Worm (Caenorhabditis elegans) whole organism, L1 larva: ENCODE measurements around the gene lelo-3.

Experiments
- dpl-1 ChIP-seq, 3 experiments: fragments of 150-350 bp in 2 of 3; sonication (generic microtip) in 1 of 3; optimal IDR thresholded peaks; 2 replicates each; lab custom pipeline; 2014 to 2017; ENCODE audit warnings: missing biosample characterization in 3 of 3, missing genetic modification characterization in 3 of 3, missing genetic modification reagents in 3 of 3
- hlh-4 ChIP-seq: sonication (generic microtip); optimal IDR thresholded peaks from 2 replicates; lab custom pipeline; 2016; ENCODE audit warnings: mild to moderate bottlenecking, missing genetic modification characterization, missing compliant biosample characterization
- lin-13 ChIP-seq: fragments of 150-350 bp; optimal IDR thresholded peaks from 2 replicates; lab custom pipeline; 2014; ENCODE audit warnings: missing biosample characterization, missing genetic modification reagents, missing genetic modification characterization
- nhr-76 ChIP-seq: sonication (generic microtip); optimal IDR thresholded peaks from 2 replicates; lab custom pipeline; 2017; ENCODE audit warnings: missing biosample characterization, missing genetic modification characterization
- skn-1 ChIP-seq: fragments of 150-350 bp; optimal IDR thresholded peaks from 2 replicates; lab custom pipeline; 2014; ENCODE audit warnings: missing biosample characterization, missing genetic modification characterization

DNA sequence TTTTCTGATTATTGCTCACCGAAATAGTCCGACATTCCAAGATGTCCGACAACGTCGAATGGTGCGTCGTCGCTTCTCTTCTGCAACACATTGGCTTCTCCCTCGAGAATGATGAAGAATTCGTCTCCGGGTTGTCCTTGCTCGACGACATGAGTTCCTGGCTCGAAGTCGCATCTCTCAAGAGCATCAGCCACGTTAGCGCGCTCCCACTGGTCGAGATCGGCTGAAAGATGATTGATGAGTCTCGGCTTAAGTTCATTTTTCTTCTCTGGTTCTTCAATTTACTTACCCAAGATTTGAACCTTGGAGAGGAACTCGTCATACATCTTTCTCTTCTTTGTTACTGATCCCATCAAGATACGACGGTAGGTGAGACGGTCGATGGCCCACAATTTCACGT is 50.2 kb downstream of the lelo-3 start:
- no peak for TF ChIP-seq dpl-1 (GFP tag; optimal IDR thresholded peaks at IDR 0.05; lab: Kevin White, UChicago)
- TF ChIP-seq nhr-76 (tag; lab: Kevin White, UChicago) = no peak
- no peak for TF ChIP-seq skn-1 (tag; lab: Kevin White, UChicago)
- no peak for TF ChIP-seq hlh-4 (tag; lab: Kevin White, UChicago)
- no peak for TF ChIP-seq lin-13 (GFP tag; lab: Kevin White, UChicago)
